Fruit fly (Drosophila melanogaster) whole organism, pupa: ENCODE measurements around the gene RpL13A.

ENCODE experiments used
- CG13204 ChIP-seq: fragments of 200-800 bp; sonication (Bioruptor generic); optimal IDR thresholded peaks from 2 replicates; lab custom pipeline; 2018; ENCODE audit warnings: missing biosample characterization, mild to moderate bottlenecking, missing genetic modification characterization, moderate library complexity
- CG14655 ChIP-seq: fragments of 200-800 bp; sonication (Bioruptor generic); optimal IDR thresholded peaks from 3 replicates; lab custom pipeline; 2017; ENCODE audit warnings: mild to moderate bottlenecking, missing biosample characterization, missing genetic modification reagents, missing genetic modification characterization
- CG15710 ChIP-seq: fragments of 200-800 bp; sonication (Bioruptor generic); optimal IDR thresholded peaks from 2 replicates; lab custom pipeline; 2018; ENCODE audit warnings: missing biosample characterization, mild to moderate bottlenecking, missing genetic modification characterization, moderate library complexity
- CG4496 ChIP-seq: fragments of 200-800 bp; sonication (Bioruptor generic); IDR thresholded peaks from 3 replicates; pipeline ENCODE4 v1.3.6; 2022; ENCODE audit warnings: missing biosample characterization, missing genetic modification characterization
- CG9948 ChIP-seq: fragments of 200-800 bp; sonication (Bioruptor generic); optimal IDR thresholded peaks from 2 replicates; lab custom pipeline; 2018; ENCODE audit warnings: missing biosample characterization, mild to moderate bottlenecking, missing genetic modification characterization, moderate library complexity

DNA sequence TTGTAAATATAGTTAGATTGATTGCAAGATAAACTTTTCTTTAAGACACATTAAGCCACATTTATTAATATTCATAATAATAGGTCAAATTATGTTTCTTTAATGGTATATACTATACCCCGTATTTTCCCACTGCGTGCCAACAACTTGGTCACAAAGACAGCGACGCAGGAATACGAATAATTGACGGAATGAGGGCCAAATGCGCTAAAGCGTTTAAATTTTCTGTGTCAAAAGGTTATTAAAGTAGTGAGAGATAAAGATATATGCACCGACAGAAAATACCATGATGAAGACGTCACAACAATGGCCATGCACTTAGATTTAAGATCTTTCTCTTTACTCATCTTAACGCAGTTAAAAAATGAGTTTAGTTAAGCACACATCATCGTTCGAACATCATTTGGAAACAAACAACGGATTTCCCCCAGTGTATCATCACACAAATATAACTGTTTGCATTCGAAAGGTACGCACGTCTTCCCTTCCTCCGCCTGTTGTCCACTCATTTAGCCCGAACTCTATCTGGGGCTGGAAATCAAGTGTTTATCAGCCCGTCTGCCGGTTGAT is 3.8 kb upstream of the RpL13A start:
- peak; percentile 41 for TF ChIP-seq CG9948 (tag; lab: Kevin White, UChicago)
- TF ChIP-seq CG14655 (GFP tag; lab: Kevin White, UChicago) = peak; percentile 79
- TF ChIP-seq CG15710 (tag; lab: Kevin White, UChicago) = peak; percentile 60
- 0 out of 3 replicates have a peak, but pooled peaks have one; percentile 45 for TF ChIP-seq CG4496
- TF ChIP-seq CG13204 (GFP tag; lab: Kevin White, UChicago) = no peak
